Fruit fly (Drosophila melanogaster) whole organism, prepupa: ENCODE results near the gene CG33912.

Source experiments
- Blimp-1 ChIP-seq: fragments of 200-800 bp; sonication (Bioruptor generic); optimal IDR thresholded peaks from 3 replicates; lab custom pipeline; 2017; ENCODE audit warnings: missing biosample characterization, missing genetic modification characterization, mild to moderate bottlenecking, moderate library complexity, missing genetic modification reagents
- CG10631 ChIP-seq: fragments of 200-800 bp; sonication (Bioruptor generic); optimal IDR thresholded peaks from 2 replicates; lab custom pipeline; 2016; ENCODE audit warnings: missing biosample characterization, missing genetic modification characterization
- CG11294 ChIP-seq: fragments of 200-800 bp; sonication (Bioruptor generic); IDR thresholded peaks from 2 replicates; pipeline ENCODE4 v1.3.6; 2022; ENCODE audit warnings: missing biosample characterization, missing genetic modification characterization
- CG11902 ChIP-seq: fragments of 200-800 bp; sonication (Bioruptor generic); optimal IDR thresholded peaks from 3 replicates; lab custom pipeline; 2016; ENCODE audit warnings: missing biosample characterization, missing genetic modification characterization
- CG15336 ChIP-seq: fragments of 200-800 bp; sonication (Bioruptor generic); IDR thresholded peaks from 2 replicates; pipeline ENCODE4 v1.3.6; 2022; ENCODE audit warnings: missing biosample characterization, missing genetic modification characterization
- CG1621 ChIP-seq: fragments of 200-800 bp; sonication (Bioruptor generic); optimal IDR thresholded peaks from 3 replicates; lab custom pipeline; 2018; ENCODE audit warnings: missing biosample characterization, mild to moderate bottlenecking, missing genetic modification characterization
- CG16779 ChIP-seq: fragments of 200-800 bp; sonication (Bioruptor generic); optimal IDR thresholded peaks from 3 replicates; lab custom pipeline; 2017; ENCODE audit warnings: missing biosample characterization, mild to moderate bottlenecking, missing genetic modification characterization
- CG3032 ChIP-seq: fragments of 200-800 bp; optimal IDR thresholded peaks from 2 replicates; lab custom pipeline; 2019; ENCODE audit warnings: missing biosample characterization, mild to moderate bottlenecking, missing genetic modification characterization, moderate library complexity
- CG31627 ChIP-seq: fragments of 200-800 bp; sonication (Bioruptor generic); optimal IDR thresholded peaks from 3 replicates; lab custom pipeline; 2016; ENCODE audit warnings: missing biosample characterization, missing genetic modification characterization
- CG34406 ChIP-seq: fragments of 200-800 bp; sonication (Bioruptor generic); optimal IDR thresholded peaks from 3 replicates; lab custom pipeline; 2016; ENCODE audit warnings: missing biosample characterization, missing genetic modification characterization
- CG3919 ChIP-seq: fragments of 200-800 bp; sonication (Bioruptor generic); optimal IDR thresholded peaks from 3 replicates; lab custom pipeline; 2016; ENCODE audit warnings: missing biosample characterization, missing genetic modification characterization
- CG4318 ChIP-seq: fragments of 200-800 bp; sonication (Bioruptor generic); optimal IDR thresholded peaks from 3 replicates; lab custom pipeline; 2017; ENCODE audit warnings: missing biosample characterization, mild to moderate bottlenecking, missing genetic modification characterization
- CG6163 ChIP-seq: fragments of 200-800 bp; sonication (Bioruptor generic); IDR thresholded peaks from 3 replicates; pipeline ENCODE4 v1.3.6; 2022; ENCODE audit warnings: missing biosample characterization, missing genetic modification characterization
- CG6276 ChIP-seq: fragments of 200-800 bp; sonication (Bioruptor generic); optimal IDR thresholded peaks from 2 replicates; lab custom pipeline; 2017; ENCODE audit warnings: missing biosample characterization, mild to moderate bottlenecking, missing genetic modification characterization
- CG6792 ChIP-seq: fragments of 200-800 bp; sonication (Bioruptor generic); optimal IDR thresholded peaks from 3 replicates; lab custom pipeline; 2016; ENCODE audit warnings: missing biosample characterization, missing genetic modification characterization
- CG6854 ChIP-seq: fragments of 200-800 bp; sonication (Bioruptor generic); optimal IDR thresholded peaks from 2 replicates; lab custom pipeline; 2017; ENCODE audit warnings: missing biosample characterization, mild to moderate bottlenecking, missing genetic modification characterization
- CG7368 ChIP-seq: fragments of 200-800 bp; sonication (Bioruptor generic); optimal IDR thresholded peaks from 3 replicates; lab custom pipeline; 2016; ENCODE audit warnings: missing biosample characterization, missing genetic modification characterization
- CG8119 ChIP-seq: fragments of 200-800 bp; sonication (Bioruptor generic); IDR thresholded peaks from 3 replicates; pipeline ENCODE4 v1.3.6; 2022; ENCODE audit warnings: missing biosample characterization, missing genetic modification characterization
- CG8319 ChIP-seq: fragments of 200-800 bp; sonication (Bioruptor generic); optimal IDR thresholded peaks from 3 replicates; lab custom pipeline; 2016; ENCODE audit warnings: missing biosample characterization, missing genetic modification characterization
- CG8632 ChIP-seq: fragments of 200-800 bp; sonication (Bioruptor generic); optimal IDR thresholded peaks from 3 replicates; lab custom pipeline; 2016; ENCODE audit warnings: missing biosample characterization, missing genetic modification characterization
- CG9139 ChIP-seq: fragments of 200-800 bp; sonication (Bioruptor generic); optimal IDR thresholded peaks from 3 replicates; lab custom pipeline; 2017; ENCODE audit warnings: missing biosample characterization, mild to moderate bottlenecking, missing genetic modification characterization
- Eip75B ChIP-seq: fragments of 200-800 bp; sonication (Bioruptor generic); optimal IDR thresholded peaks from 3 replicates; lab custom pipeline; 2016; ENCODE audit warnings: missing biosample characterization, missing genetic modification characterization
- Ets21C ChIP-seq: fragments of 200-800 bp; sonication (Bioruptor generic); optimal IDR thresholded peaks from 3 replicates; lab custom pipeline; 2016; ENCODE audit warnings: missing biosample characterization, missing genetic modification characterization
- Ets96B ChIP-seq: fragments of 200-800 bp; optimal IDR thresholded peaks from 2 replicates; lab custom pipeline; 2019; ENCODE audit warnings: missing biosample characterization, mild to moderate bottlenecking, missing genetic modification characterization, moderate library complexity
- Hr39 ChIP-seq: fragments of 200-800 bp; sonication (Bioruptor generic); optimal IDR thresholded peaks from 2 replicates; lab custom pipeline; 2016; ENCODE audit warnings: missing biosample characterization, missing genetic modification characterization
- OdsH ChIP-seq: fragments of 200-800 bp; sonication (Bioruptor generic); optimal IDR thresholded peaks from 3 replicates; lab custom pipeline; 2016; ENCODE audit warnings: missing biosample characterization, missing genetic modification characterization
- Smox ChIP-seq: fragments of 200-800 bp; sonication (Bioruptor generic); optimal IDR thresholded peaks from 3 replicates; lab custom pipeline; 2016; ENCODE audit warnings: missing biosample characterization, missing genetic modification characterization
- Sox102F ChIP-seq: fragments of 200-800 bp; sonication (Bioruptor generic); optimal IDR thresholded peaks from 2 replicates; lab custom pipeline; 2016; ENCODE audit warnings: missing biosample characterization, mild to moderate bottlenecking, missing genetic modification characterization
- Sox14 ChIP-seq: fragments of 200-800 bp; sonication (Bioruptor generic); optimal IDR thresholded peaks from 3 replicates; lab custom pipeline; 2016; ENCODE audit warnings: missing biosample characterization, missing genetic modification characterization
- Sox15 ChIP-seq: fragments of 200-800 bp; sonication (Bioruptor generic); optimal IDR thresholded peaks from 3 replicates; lab custom pipeline; 2016; ENCODE audit warnings: missing biosample characterization, missing genetic modification characterization
- achi ChIP-seq: fragments of 200-800 bp; sonication (Bioruptor generic); optimal IDR thresholded peaks from 3 replicates; lab custom pipeline; 2016; ENCODE audit warnings: missing biosample characterization, missing genetic modification characterization
- acj6 ChIP-seq: fragments of 200-800 bp; sonication (Bioruptor generic); optimal IDR thresholded peaks from 3 replicates; lab custom pipeline; 2016; ENCODE audit warnings: missing biosample characterization, missing genetic modification characterization
- dac ChIP-seq: fragments of 200-800 bp; sonication (Bioruptor generic); optimal IDR thresholded peaks from 2 replicates; lab custom pipeline; 2017; ENCODE audit warnings: missing biosample characterization, mild to moderate bottlenecking, missing genetic modification characterization
- dsx ChIP-seq: fragments of 200-800 bp; optimal IDR thresholded peaks from 3 replicates; lab custom pipeline; 2019; ENCODE audit warnings: missing biosample characterization, mild to moderate bottlenecking, missing genetic modification characterization, moderate library complexity; ENCODE audit not compliant: poor library complexity, severe bottlenecking
- eg ChIP-seq: fragments of 200-800 bp; sonication (Bioruptor generic); IDR thresholded peaks from 3 replicates; pipeline ENCODE4 v1.3.6; 2022; ENCODE audit warnings: missing biosample characterization, missing genetic modification characterization
- fd85E ChIP-seq: fragments of 200-800 bp; sonication (Bioruptor generic); optimal IDR thresholded peaks from 3 replicates; lab custom pipeline; 2016; ENCODE audit warnings: missing biosample characterization, missing genetic modification characterization
- fkh ChIP-seq: fragments of 200-800 bp; sonication (Bioruptor generic); optimal IDR thresholded peaks from 3 replicates; lab custom pipeline; 2017; ENCODE audit warnings: missing biosample characterization, mild to moderate bottlenecking, missing genetic modification characterization, moderate library complexity
- lz ChIP-seq: fragments of 200-800 bp; sonication (Bioruptor generic); optimal IDR thresholded peaks from 3 replicates; lab custom pipeline; 2016; ENCODE audit warnings: missing biosample characterization, missing genetic modification characterization
- net ChIP-seq: fragments of 200-800 bp; sonication (Bioruptor generic); optimal IDR thresholded peaks from 3 replicates; lab custom pipeline; 2016; ENCODE audit warnings: missing biosample characterization, missing genetic modification characterization
- salr ChIP-seq, 2 experiments: fragments of 200-800 bp; sonication (Bioruptor generic); optimal IDR thresholded peaks; 3 replicates each; lab custom pipeline; 2016 to 2018; ENCODE audit warnings: missing biosample characterization in 2 of 2, missing genetic modification characterization in 2 of 2, mild to moderate bottlenecking in 1 of 2
- spab ChIP-seq: fragments of 200-800 bp; sonication (Bioruptor generic); optimal IDR thresholded peaks from 2 replicates; lab custom pipeline; 2017; ENCODE audit warnings: missing biosample characterization, mild to moderate bottlenecking, missing genetic modification characterization, missing genetic modification reagents
- ss ChIP-seq, 2 experiments: fragments of 200-800 bp; sonication (Bioruptor generic); optimal IDR thresholded peaks; 2 replicates in 1 of 2; 3 replicates in 1 of 2; lab custom pipeline; 2017 to 2018; ENCODE audit warnings: mild to moderate bottlenecking in 2 of 2, missing biosample characterization in 2 of 2, missing genetic modification characterization in 2 of 2, moderate library complexity in 1 of 2
- topi ChIP-seq: fragments of 200-800 bp; sonication (Bioruptor generic); optimal IDR thresholded peaks from 3 replicates; lab custom pipeline; 2016; ENCODE audit warnings: missing biosample characterization, missing genetic modification characterization
- vri ChIP-seq: fragments of 200-800 bp; sonication (Bioruptor generic); optimal IDR thresholded peaks from 3 replicates; lab custom pipeline; 2016; ENCODE audit warnings: missing biosample characterization, mild to moderate bottlenecking, missing genetic modification characterization

CG33912 gene

DNA sequence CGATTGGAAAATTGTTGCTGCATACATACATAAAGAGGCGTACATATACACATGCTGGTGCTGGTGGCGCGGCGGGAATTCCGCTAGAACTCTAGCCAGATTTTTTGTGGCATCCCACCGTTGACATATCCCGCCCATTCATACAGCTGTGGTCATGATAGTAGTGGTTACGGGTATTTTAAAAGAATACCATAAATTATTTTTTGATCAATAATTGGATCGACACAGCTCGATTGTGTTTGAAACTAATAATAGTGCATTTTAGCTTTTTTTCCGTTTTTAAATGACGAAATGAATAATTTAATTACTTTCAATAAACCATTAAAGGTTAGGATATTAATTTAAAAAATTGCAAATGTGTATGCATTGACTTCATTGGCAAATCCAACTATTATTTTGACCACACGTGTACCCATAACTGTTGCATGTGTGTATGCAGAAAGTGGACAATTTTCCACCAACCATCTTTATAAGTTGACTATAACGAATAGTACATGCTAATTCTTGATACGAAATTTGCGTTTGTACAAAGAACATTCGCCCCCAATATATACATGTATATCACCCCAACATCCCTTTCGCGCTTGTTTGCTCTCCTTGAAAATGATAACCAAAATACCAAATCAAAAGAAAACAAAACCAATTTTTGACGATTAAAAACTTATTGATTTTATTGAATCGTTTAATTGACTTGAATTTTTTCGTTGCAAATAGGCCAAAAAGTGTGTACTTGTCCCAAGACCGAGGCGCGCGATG, 16.6 kb upstream of the CG33912 start (continued):
- TF ChIP-seq OdsH (GFP tag; lab: Kevin White, UChicago): peak; percentile 82
- TF ChIP-seq CG9139 (GFP tag; lab: Kevin White, UChicago): peak; percentile 33
- peak; percentile 64 to 82 for TF ChIP-seq salr (GFP tag; optimal IDR thresholded peaks at IDR 0.05; lab: Kevin White, UChicago)
- peak; percentile 51 for TF ChIP-seq CG16779 (tag; lab: Kevin White, UChicago)
- TF ChIP-seq net (GFP tag; lab: Kevin White, UChicago): peak; percentile 90
- TF ChIP-seq Sox15 (GFP tag; lab: Kevin White, UChicago): peak; percentile 57
- peak; percentile 70 for TF ChIP-seq CG11294
- peak; percentile 81 for TF ChIP-seq Hr39
- TF ChIP-seq CG8119: peak; percentile 91
- peak; percentile 84 for TF ChIP-seq Sox14 (GFP tag; lab: Kevin White, UChicago)
- peak; percentile 88 for TF ChIP-seq CG6163 (GFP tag; lab: Robert Waterston, UW)
- TF ChIP-seq CG31627 (GFP tag; lab: Kevin White, UChicago): peak; percentile 79
- TF ChIP-seq Ets21C (GFP tag; lab: Kevin White, UChicago): peak; percentile 75
- TF ChIP-seq CG34406 (GFP tag; lab: Kevin White, UChicago): peak; percentile 65
- peak; percentile 66 for TF ChIP-seq vri (GFP tag; lab: Kevin White, UChicago)
- peak; percentile 78 for TF ChIP-seq CG8632 (GFP tag; lab: Kevin White, UChicago)
- peak; percentile 56 for TF ChIP-seq CG11902 (GFP tag; lab: Kevin White, UChicago)
- TF ChIP-seq CG15336 (GFP tag; lab: Robert Waterston, UW): peak; percentile 92
- peak; percentile 85 for TF ChIP-seq lz
- TF ChIP-seq Sox102F: peak; percentile 85
- TF ChIP-seq Eip75B: peak; percentile 85
- TF ChIP-seq CG6854 (GFP tag; lab: Kevin White, UChicago): no peak
- TF ChIP-seq CG6792 (GFP tag; lab: Kevin White, UChicago): peak; percentile 81
- TF ChIP-seq eg (GFP tag; lab: Robert Waterston, UW): peak; percentile 93
- peak; percentile 37 for TF ChIP-seq dac (GFP tag; lab: Kevin White, UChicago)

DNA sequence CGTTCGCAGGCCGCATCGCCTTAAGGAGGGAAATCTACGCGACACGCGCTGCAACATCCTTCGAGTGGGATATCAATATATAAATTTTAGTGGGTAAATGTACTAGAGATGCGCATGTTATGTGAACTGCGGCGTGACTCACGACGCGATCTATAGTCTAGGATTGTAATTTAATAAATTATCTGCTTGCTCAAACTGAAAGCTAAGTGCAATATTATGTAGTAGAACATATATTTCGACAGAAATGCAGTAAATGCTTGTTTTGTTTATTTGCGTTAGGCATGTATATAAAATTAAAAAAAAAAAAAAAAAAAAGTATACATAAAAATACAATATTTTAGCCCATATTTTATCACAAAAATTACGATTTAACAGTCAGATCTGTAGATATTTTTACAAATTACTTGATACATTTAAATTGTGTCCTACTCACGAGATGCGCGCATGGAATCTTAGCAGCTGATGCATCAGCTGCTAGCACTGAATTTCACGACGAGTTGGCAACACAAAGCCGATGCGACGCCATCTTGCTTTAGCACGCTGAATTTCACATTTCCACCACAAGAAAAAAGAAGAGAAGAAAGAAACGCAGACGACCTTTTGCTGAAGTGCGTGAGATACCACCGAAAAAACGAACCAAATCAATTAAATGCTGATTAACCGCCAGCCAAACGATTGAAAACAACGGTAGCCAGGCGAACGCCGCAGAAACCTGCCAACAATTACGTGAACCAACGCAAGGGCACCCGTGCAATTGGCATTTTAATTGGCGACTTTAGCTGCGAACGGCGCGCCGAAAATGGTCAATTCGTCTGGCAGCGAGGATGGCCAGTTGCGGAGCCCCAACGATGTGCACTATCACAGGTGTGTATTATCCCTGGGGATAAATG, 15.8 kb upstream of the CG33912 start, which contains the start of the genes CG4042 and Pitslre:
CG4042 (minus strand) TSS at position 507 of the 890 bp plus-strand sequence.
Pitslre (plus strand) TSS at position 528 of the 890 bp plus-strand sequence.
- TF ChIP-seq CG6163 (GFP tag; lab: Robert Waterston, UW): no peak
- no peak for TF ChIP-seq CG6276 (GFP tag; lab: Kevin White, UChicago)
- TF ChIP-seq net (GFP tag; lab: Kevin White, UChicago): peak; percentile 15
- peak; percentile 66 for TF ChIP-seq acj6
- TF ChIP-seq CG15336 (GFP tag; lab: Robert Waterston, UW): no peak
- TF ChIP-seq fkh: no peak
- peak; percentile 48 for TF ChIP-seq Eip75B
- TF ChIP-seq eg (GFP tag; lab: Robert Waterston, UW): peak; percentile 36; the same call in 1 of the 3 replicates
- TF ChIP-seq CG3919 (GFP tag; lab: Kevin White, UChicago): peak; percentile 66
- TF ChIP-seq CG7368: no peak
- TF ChIP-seq CG31627 (GFP tag; lab: Kevin White, UChicago): peak; percentile 18
- TF ChIP-seq CG8632 (GFP tag; lab: Kevin White, UChicago): peak; percentile 58
- TF ChIP-seq Ets21C (GFP tag; lab: Kevin White, UChicago): peak; percentile 12
- TF ChIP-seq CG3032 (tag; lab: Kevin White, UChicago): peak; percentile 47
- no peak for TF ChIP-seq topi (GFP tag; lab: Kevin White, UChicago)
- TF ChIP-seq Sox15 (GFP tag; lab: Kevin White, UChicago): peak; percentile 25
- peak; percentile 34 for TF ChIP-seq CG6792 (GFP tag; lab: Kevin White, UChicago)
- peak; percentile 51 for TF ChIP-seq Smox (GFP tag; lab: Kevin White, UChicago)
- TF ChIP-seq dsx (GFP tag; lab: Kevin White, UChicago): no peak
- TF ChIP-seq Blimp-1 (GFP tag; lab: Kevin White, UChicago): no peak
- no peak for TF ChIP-seq ss (GFP tag; optimal IDR thresholded peaks at IDR 0.05; lab: Kevin White, UChicago)
- no peak for TF ChIP-seq CG8119
- TF ChIP-seq spab (GFP tag; lab: Kevin White, UChicago): no peak
- peak; percentile 57 for TF ChIP-seq CG34406 (GFP tag; lab: Kevin White, UChicago)
- TF ChIP-seq CG4318 (GFP tag; lab: Kevin White, UChicago): no peak
- TF ChIP-seq CG16779 (tag; lab: Kevin White, UChicago): no peak
- peak; percentile 59 for TF ChIP-seq achi (GFP tag; lab: Kevin White, UChicago)
- TF ChIP-seq Ets96B (tag; lab: Kevin White, UChicago): peak; percentile 17
- no peak for TF ChIP-seq CG6854 (GFP tag; lab: Kevin White, UChicago)
- TF ChIP-seq Hr39: peak; percentile 28
- TF ChIP-seq CG10631: peak; percentile 76
- no peak for TF ChIP-seq fd85E (GFP tag; lab: Kevin White, UChicago)
- no peak for TF ChIP-seq CG8319 (GFP tag; lab: Kevin White, UChicago)
- no peak for TF ChIP-seq CG1621
